Worm (Caenorhabditis elegans) whole organism, L3 larva: Measurements from ENCODE around the gene sru-26.

ENCODE experiments used
- ama-1 ChIP-seq: fragments of 150-350 bp; optimal IDR thresholded peaks from 2 replicates; lab custom pipeline; 2018
- elt-1 ChIP-seq: fragments of 150-350 bp; optimal IDR thresholded peaks from 2 replicates; lab custom pipeline; 2014; ENCODE audit warnings: missing biosample characterization, missing genetic modification characterization
- lin-15B ChIP-seq: fragments of 150-350 bp; optimal IDR thresholded peaks from 2 replicates; lab custom pipeline; 2014; ENCODE audit warnings: missing biosample characterization, missing genetic modification characterization
- nhr-237 ChIP-seq: fragments of 150-350 bp; optimal IDR thresholded peaks from 2 replicates; lab custom pipeline; 2014; ENCODE audit warnings: missing biosample characterization, missing genetic modification characterization
- nhr-28 ChIP-seq: fragments of 150-350 bp; optimal IDR thresholded peaks from 2 replicates; lab custom pipeline; 2014; ENCODE audit warnings: missing biosample characterization, missing genetic modification characterization
- nhr-43 ChIP-seq: sonication (generic microtip); optimal IDR thresholded peaks from 2 replicates; lab custom pipeline; 2016; ENCODE audit warnings: mild to moderate bottlenecking, missing genetic modification characterization, missing compliant biosample characterization; ENCODE audit not compliant: poor library complexity, severe bottlenecking
- pha-4 ChIP-seq: fragments of 150-350 bp; optimal IDR thresholded peaks from 2 replicates; lab custom pipeline; 2014; ENCODE audit warnings: missing biosample characterization, missing genetic modification reagents, missing genetic modification characterization
- pqm-1 ChIP-seq: fragments of 150-350 bp; optimal IDR thresholded peaks from 2 replicates; lab custom pipeline; 2017; ENCODE audit warnings: missing biosample characterization, missing genetic modification characterization, inconsistent platforms
- unc-39 ChIP-seq: sonication (generic microtip); optimal IDR thresholded peaks from 4 replicates; lab custom pipeline; 2017; ENCODE audit warnings: missing biosample characterization, missing genetic modification characterization
- unc-62 ChIP-seq: fragments of 150-350 bp; sonication (generic microtip); optimal IDR thresholded peaks from 4 replicates; lab custom pipeline; 2014; ENCODE audit warnings: missing biosample characterization, missing genetic modification reagents, missing genetic modification characterization
- zag-1 ChIP-seq: fragments of 150-350 bp; optimal IDR thresholded peaks from 2 replicates; lab custom pipeline; 2014; ENCODE audit warnings: missing biosample characterization, missing genetic modification characterization
- ztf-11 ChIP-seq: fragments of 150-350 bp; optimal IDR thresholded peaks from 2 replicates; lab custom pipeline; 2014; ENCODE audit warnings: missing biosample characterization, missing genetic modification characterization

DNA sequence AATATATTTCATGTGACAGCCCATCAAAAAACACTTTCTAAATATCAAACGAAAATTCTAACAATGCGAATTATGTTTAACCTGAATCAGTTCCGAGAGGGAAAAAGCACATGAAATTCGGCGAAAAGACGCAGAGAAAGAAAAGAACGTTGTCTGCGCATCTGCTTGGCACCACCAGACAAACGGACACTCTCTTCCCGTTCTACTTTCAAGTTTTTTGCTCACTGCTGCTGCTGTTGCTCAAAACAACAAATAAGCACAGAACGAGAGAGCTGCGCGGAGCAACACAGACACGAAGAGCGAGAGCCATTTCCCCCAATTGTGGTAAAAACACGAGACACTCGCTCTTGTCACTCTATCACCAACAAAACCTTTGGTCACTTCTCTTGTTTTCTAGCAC, 22.5 kb upstream of the sru-26 start:
- no peak for TF ChIP-seq pha-4 (tag; lab: Kevin White, UChicago)
- no peak for TF ChIP-seq unc-62 (GFP tag; lab: Kevin White, UChicago)
- TF ChIP-seq nhr-28 (tag; lab: Kevin White, UChicago) = no peak
- no peak for TF ChIP-seq ztf-11 (tag; lab: Kevin White, UChicago)
- no peak for TF ChIP-seq elt-1 (tag; lab: Kevin White, UChicago)
- TF ChIP-seq lin-15B = no peak
- no peak for TF ChIP-seq unc-39 (tag; lab: Kevin White, UChicago)
- no peak for TF ChIP-seq ama-1 (lab: Kevin White, UChicago)
- no peak for TF ChIP-seq nhr-43 (tag; lab: Kevin White, UChicago)
- TF ChIP-seq zag-1 = no peak
- no peak for TF ChIP-seq pqm-1 (tag; lab: Kevin White, UChicago)
- TF ChIP-seq nhr-237 (tag; lab: Kevin White, UChicago) = no peak
